Fruit fly (Drosophila melanogaster) whole organism, embryonic: Measurements from ENCODE around the gene CG11700.
A peak's percentile ranks its signal among the peaks of the same experiment; 100 is the strongest.

Source experiments
- CG10209 ChIP-seq: fragments of 200-800 bp; sonication (Bioruptor generic); optimal IDR thresholded peaks from 3 replicates; lab custom pipeline; 2017; ENCODE audit warnings: missing biosample characterization, mild to moderate bottlenecking, missing genetic modification characterization, missing genetic modification reagents
- CG13287 ChIP-seq: fragments of 200-800 bp; sonication (Bioruptor generic); IDR thresholded peaks from 2 replicates; pipeline ENCODE4 v1.3.6; 2022; ENCODE audit warnings: missing biosample characterization, missing genetic modification characterization; ENCODE audit not compliant: partially characterized antibody
- CG16779 ChIP-seq: fragments of 200-800 bp; sonication (Bioruptor generic); IDR thresholded peaks from 2 replicates; pipeline ENCODE4 v1.3.6; 2022; ENCODE audit warnings: missing biosample characterization, missing genetic modification characterization
- CG17829 ChIP-seq: fragments of 200-800 bp; optimal IDR thresholded peaks from 2 replicates; lab custom pipeline; 2019; ENCODE audit warnings: missing biosample characterization, mild to moderate bottlenecking, missing genetic modification characterization, moderate library complexity
- CG6791 ChIP-seq: fragments of 200-800 bp; sonication (Bioruptor generic); IDR thresholded peaks from 3 replicates; pipeline ENCODE4 v1.3.6; 2022; ENCODE audit warnings: missing biosample characterization, missing genetic modification characterization; ENCODE audit not compliant: partially characterized antibody
- CG8478 ChIP-seq: fragments of >200 bp; optimal IDR thresholded peaks from 2 replicates; lab custom pipeline; 2018
- E2f1 ChIP-seq: fragments of 200-800 bp; sonication (Bioruptor generic); IDR thresholded peaks from 2 replicates; pipeline ENCODE4 v1.3.6; 2022; ENCODE audit warnings: missing biosample characterization, missing genetic modification characterization
- Hmx ChIP-seq: fragments of 200-800 bp; sonication (Bioruptor generic); optimal IDR thresholded peaks from 2 replicates; lab custom pipeline; 2016; ENCODE audit warnings: missing biosample characterization, missing genetic modification characterization
- Sry-δ ChIP-seq: fragments of 200-800 bp; sonication (Bioruptor generic); optimal IDR thresholded peaks from 2 replicates; lab custom pipeline; 2016; ENCODE audit warnings: missing biosample characterization, missing genetic modification characterization
- Stat92E ChIP-seq, 3 experiments: fragments of >200 bp in 2 of 3; fragments of 200-800 bp in 1 of 3; sonication (Bioruptor generic) in 1 of 3; optimal IDR thresholded peaks; 2 replicates each; lab custom pipeline; 2017 to 2019; ENCODE audit warnings: missing biosample characterization in 3 of 3, missing genetic modification characterization in 3 of 3, mild to moderate bottlenecking in 1 of 3, moderate library complexity in 1 of 3
- schlank ChIP-seq: fragments of 200-800 bp; sonication (Bioruptor generic); optimal IDR thresholded peaks from 2 replicates; lab custom pipeline; 2018; ENCODE audit warnings: missing biosample characterization, mild to moderate bottlenecking, missing genetic modification characterization

DNA sequence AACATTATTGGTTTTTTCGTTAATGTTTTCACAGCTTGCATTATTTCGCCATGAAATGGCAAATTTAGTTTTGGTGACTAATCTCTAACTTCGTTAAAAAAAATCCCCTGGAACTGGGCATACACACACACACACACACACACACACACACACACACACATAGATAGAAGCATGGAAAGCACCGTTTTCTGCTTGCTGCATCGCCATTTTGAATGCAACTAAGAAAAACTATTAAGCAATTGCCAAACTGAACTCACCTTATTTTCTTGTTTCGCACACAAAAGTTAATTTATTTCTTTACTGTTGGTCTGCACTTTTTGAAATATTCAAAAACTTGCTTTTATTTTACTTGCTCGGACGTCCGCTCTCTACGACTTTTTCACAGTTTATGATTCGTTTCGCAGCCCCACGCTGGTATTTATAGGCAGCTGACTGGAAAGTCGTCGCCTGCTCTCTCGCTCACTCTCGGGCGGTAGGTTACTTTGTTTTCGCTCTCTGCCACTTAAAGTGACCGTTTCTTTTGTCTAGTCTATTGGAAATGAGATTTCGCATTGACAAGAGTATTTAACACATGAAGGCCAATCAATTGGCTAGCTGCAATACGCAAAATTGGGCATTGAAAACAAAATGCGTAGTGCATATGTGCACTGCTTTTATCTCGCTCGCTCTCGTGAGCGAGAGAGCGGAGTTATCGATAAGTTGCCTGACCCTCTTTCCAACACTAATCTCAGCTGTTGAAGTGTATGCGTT is 4.3 kb downstream of the CG11700 start:
- TF ChIP-seq Sry-δ (peak; percentile 25), CG13287 (GFP tag; lab: Robert Waterston, UW) (no peak), E2f1 (GFP tag; lab: Robert Waterston, UW) (no peak), Hmx (GFP tag; lab: Kevin White, UChicago) (no peak), CG6791 (GFP tag; lab: Robert Waterston, UW) (no peak), CG10209 (peak; percentile 21), CG16779 (GFP tag; lab: Robert Waterston, UW) (no peak), CG17829 (peak; percentile 13), Stat92E (GFP tag; optimal IDR thresholded peaks at IDR 0.05; lab: Kevin White, UChicago) (peak in 1 of 3 experiments; percentile 57), schlank (tag; lab: Kevin White, UChicago) (no peak), CG8478 (lab: Kevin White, UChicago) (peak; percentile 82)
